Worm (Caenorhabditis elegans): ENCODE measurements around the gene F47B8.5.

The F47B8.5 gene

ce11 chrV:14350949-14351348 lies 23.3 kb upstream of the F47B8.5 start (continued):
- TF ChIP-seq F16B12.6 (tag; optimal IDR thresholded peaks at IDR 0.05), result peak; percentile 20
- TF ChIP-seq aha-1 (tag; optimal IDR thresholded peaks at IDR 0.05), result no peak
- no peak for TF ChIP-seq nhr-12 (tag; optimal IDR thresholded peaks at IDR 0.05)
- TF ChIP-seq ama-1 (optimal IDR thresholded peaks at IDR 0.05), result no peak
- TF ChIP-seq dsc-1 (tag; optimal IDR thresholded peaks at IDR 0.05), result peak; percentile 35
- no peak for TF ChIP-seq unc-98 (GFP tag; IDR thresholded peaks at IDR 0.05)
- no peak for TF ChIP-seq ztf-4 (tag; optimal IDR thresholded peaks at IDR 0.05)
- peak; percentile 73 for TF ChIP-seq rnt-1 (tag; optimal IDR thresholded peaks at IDR 0.05)
- TF ChIP-seq unc-86 (tag; optimal IDR thresholded peaks at IDR 0.05), result peak; percentile 73
- TF ChIP-seq nhr-90 (tag; optimal IDR thresholded peaks at IDR 0.05; ENCODE audit: poor library complexity), result peak; percentile 45
- peak; percentile 79 for TF ChIP-seq swsn-7 (tag; optimal IDR thresholded peaks at IDR 0.05)
- TF ChIP-seq grh-1 (GFP tag; IDR thresholded peaks at IDR 0.05), result peak; percentile 56; the same call in 1 of the 2 replicates
- TF ChIP-seq nhr-19 (GFP tag; conservative IDR thresholded peaks at IDR 0.05), result peak; percentile 66
- peak; percentile 77 for TF ChIP-seq nhr-47 (tag; optimal IDR thresholded peaks at IDR 0.05)
- TF ChIP-seq elt-3 (tag; optimal IDR thresholded peaks at IDR 0.05), result peak in 4 of 6 experiments; percentile 15 to 82 (median 30)
- peak; percentile 67 for TF ChIP-seq egl-13 (tag; optimal IDR thresholded peaks at IDR 0.05)
- TF ChIP-seq C04F5.9 (tag; optimal IDR thresholded peaks at IDR 0.05), result no peak
- TF ChIP-seq lin-14 (GFP tag; optimal IDR thresholded peaks at IDR 0.05), result peak; percentile 96
- peak; percentile 91 for TF ChIP-seq snu-23 (GFP tag; optimal IDR thresholded peaks at IDR 0.05)
- TF ChIP-seq efl-1 (optimal IDR thresholded peaks at IDR 0.05), result peak; percentile 82 to 87
- peak; percentile 77 to 97 for TF ChIP-seq efl-1 (GFP tag; optimal IDR thresholded peaks at IDR 0.05 in 1 of 2)
- peak; percentile 89 for TF ChIP-seq fkh-8 (tag; optimal IDR thresholded peaks at IDR 0.05)
- TF ChIP-seq lin-35 (GFP tag; optimal IDR thresholded peaks at IDR 0.05), result peak; percentile 83 to 85
- peak; percentile 64 for TF ChIP-seq blmp-1 (tag; optimal IDR thresholded peaks at IDR 0.05)
- TF ChIP-seq skn-1 (tag; optimal IDR thresholded peaks at IDR 0.05), result peak; percentile 73
- no peak for TF ChIP-seq vab-15 (tag; optimal IDR thresholded peaks at IDR 0.05)
- TF ChIP-seq hpl-2 (GFP tag; optimal IDR thresholded peaks at IDR 0.05), result peak; percentile 38
- TF ChIP-seq isw-1 (GFP tag; IDR thresholded peaks at IDR 0.05), result peak; percentile 60
- TF ChIP-seq aly-2 (tag; optimal IDR thresholded peaks at IDR 0.05), result no peak
- TF ChIP-seq pag-3 (tag; optimal IDR thresholded peaks at IDR 0.05; ENCODE audit: borderline replicate concordance, insufficient read depth), result no peak
- no peak for TF ChIP-seq ceh-8 (GFP tag; optimal IDR thresholded peaks at IDR 0.05)
- TF ChIP-seq sox-4 (tag; optimal IDR thresholded peaks at IDR 0.05), result peak; percentile 8
- no peak for TF ChIP-seq unc-30 (tag; optimal IDR thresholded peaks at IDR 0.05)
- no peak for TF ChIP-seq ceh-90 (tag; optimal IDR thresholded peaks at IDR 0.05)
- no peak for TF ChIP-seq lin-39 (tag; optimal IDR thresholded peaks at IDR 0.05)
- TF ChIP-seq unc-130 (tag; optimal IDR thresholded peaks at IDR 0.05), result peak; percentile 51
- TF ChIP-seq hlh-17 (GFP tag; optimal IDR thresholded peaks at IDR 0.05; ENCODE audit: borderline replicate concordance), result no peak
- no peak for TF ChIP-seq nhr-28 (tag; optimal IDR thresholded peaks at IDR 0.05)
- TF ChIP-seq Y116A8C.19 (tag; optimal IDR thresholded peaks at IDR 0.05; ENCODE audit: borderline replicate concordance), result no peak
- TF ChIP-seq ceh-82 (tag; optimal IDR thresholded peaks at IDR 0.05), result peak; percentile 59 to 94 (median 59)
- peak; percentile 83 for TF ChIP-seq lin-15B (tag; optimal IDR thresholded peaks at IDR 0.05)
- TF ChIP-seq C16A3.4 (tag; optimal IDR thresholded peaks at IDR 0.05), result peak; percentile 74
- peak; percentile 65 to 75 (median 72) for TF ChIP-seq dpl-1 (GFP tag; optimal IDR thresholded peaks at IDR 0.05)
- TF ChIP-seq mdl-1 (tag; optimal IDR thresholded peaks at IDR 0.05), result peak in 1 of 2 experiments; percentile 64
- TF ChIP-seq tlp-1 (tag; optimal IDR thresholded peaks at IDR 0.05), result no peak
- TF ChIP-seq fos-1 (tag; optimal IDR thresholded peaks at IDR 0.05), result peak; percentile 25
- peak; percentile 86 for TF ChIP-seq nhr-77 (tag; optimal IDR thresholded peaks at IDR 0.05)
- TF ChIP-seq alr-1 (tag; optimal IDR thresholded peaks at IDR 0.05; ENCODE audit: borderline replicate concordance), result no peak
- TF ChIP-seq sptf-1 (tag; optimal IDR thresholded peaks at IDR 0.05), result no peak
- no peak for TF ChIP-seq ceh-88 (GFP tag; IDR thresholded peaks at IDR 0.05)
- TF ChIP-seq lin-13 (GFP tag; optimal IDR thresholded peaks at IDR 0.05), result peak; percentile 63
- TF ChIP-seq pax-3 (tag; optimal IDR thresholded peaks at IDR 0.05), result peak; percentile 85
- peak; percentile 71 for TF ChIP-seq mep-1 (tag; optimal IDR thresholded peaks at IDR 0.05)
